Fruit fly (Drosophila melanogaster) whole organism, embryonic: ENCODE results near the gene Cog3.

ENCODE experiments used
- Asciz ChIP-seq: fragments of 200-800 bp; sonication (Bioruptor generic); optimal IDR thresholded peaks from 2 replicates; lab custom pipeline; 2017; ENCODE audit warnings: missing biosample characterization, mild to moderate bottlenecking, missing genetic modification characterization, missing genetic modification reagents
- Atf-2 ChIP-seq: fragments of 200-800 bp; sonication (Bioruptor generic); optimal IDR thresholded peaks from 2 replicates; lab custom pipeline; 2016; ENCODE audit warnings: missing biosample characterization, missing genetic modification characterization
- Bdp1 ChIP-seq: fragments of 200-800 bp; sonication (Bioruptor generic); optimal IDR thresholded peaks from 3 replicates; lab custom pipeline; 2016; ENCODE audit warnings: missing biosample characterization, missing genetic modification characterization
- CG10274 ChIP-seq: fragments of 200-800 bp; sonication (Bioruptor generic); optimal IDR thresholded peaks from 3 replicates; lab custom pipeline; 2017; ENCODE audit warnings: missing biosample characterization, mild to moderate bottlenecking, missing genetic modification characterization
- CG11695 ChIP-seq: fragments of 200-800 bp; sonication (Bioruptor generic); IDR thresholded peaks from 3 replicates; pipeline ENCODE4 v1.3.6; 2022; ENCODE audit warnings: missing biosample characterization, missing genetic modification characterization
- CG12659 ChIP-seq: fragments of 200-800 bp; sonication (Bioruptor generic); optimal IDR thresholded peaks from 3 replicates; lab custom pipeline; 2017; ENCODE audit warnings: mild to moderate bottlenecking, missing biosample characterization, missing genetic modification reagents, missing genetic modification characterization
- CG13296 ChIP-seq: fragments of 200-800 bp; sonication (Bioruptor generic); optimal IDR thresholded peaks from 3 replicates; lab custom pipeline; 2018; ENCODE audit warnings: missing biosample characterization, mild to moderate bottlenecking, missing genetic modification characterization
- CG14965 ChIP-seq: fragments of 200-800 bp; sonication (Bioruptor generic); optimal IDR thresholded peaks from 2 replicates; lab custom pipeline; 2016; ENCODE audit warnings: missing biosample characterization, missing genetic modification characterization, borderline replicate concordance
- CG15514 ChIP-seq: fragments of 200-800 bp; sonication (Bioruptor generic); optimal IDR thresholded peaks from 3 replicates; lab custom pipeline; 2017; ENCODE audit warnings: missing biosample characterization, missing genetic modification characterization, mild to moderate bottlenecking, moderate library complexity, missing genetic modification reagents
- CG15601 ChIP-seq: fragments of 200-800 bp; sonication (Bioruptor generic); optimal IDR thresholded peaks from 3 replicates; lab custom pipeline; 2019; ENCODE audit warnings: missing biosample characterization, mild to moderate bottlenecking, missing genetic modification characterization, moderate library complexity
- CG1602 ChIP-seq: fragments of 200-800 bp; sonication (Bioruptor generic); optimal IDR thresholded peaks from 3 replicates; lab custom pipeline; 2016; ENCODE audit warnings: missing biosample characterization, missing genetic modification characterization
- CG16813 ChIP-seq: fragments of 200-800 bp; sonication (Bioruptor generic); IDR thresholded peaks from 3 replicates; pipeline ENCODE4 v1.3.6; 2022; ENCODE audit warnings: missing biosample characterization, missing genetic modification characterization; ENCODE audit not compliant: partially characterized antibody
- CG31224 ChIP-seq: fragments of 200-800 bp; sonication (Bioruptor generic); IDR thresholded peaks from 2 replicates; pipeline ENCODE4 v1.3.6; 2022; ENCODE audit warnings: missing biosample characterization, missing genetic modification characterization
- CG31388 ChIP-seq: fragments of 200-800 bp; sonication (Bioruptor generic); optimal IDR thresholded peaks from 2 replicates; lab custom pipeline; 2016; ENCODE audit warnings: missing biosample characterization, missing genetic modification characterization
- CG32772 ChIP-seq: fragments of 200-800 bp; sonication (Bioruptor generic); IDR thresholded peaks from 2 replicates; pipeline ENCODE4 v1.3.6; 2022; ENCODE audit warnings: missing biosample characterization, missing genetic modification characterization
- CG6272 ChIP-seq: fragments of 200-800 bp; sonication (Bioruptor generic); IDR thresholded peaks from 2 replicates; pipeline ENCODE4 v1.3.6; 2022; ENCODE audit warnings: missing biosample characterization, missing genetic modification characterization
- CG7357 ChIP-seq: fragments of 200-800 bp; sonication (Bioruptor generic); IDR thresholded peaks from 3 replicates; pipeline ENCODE4 v1.3.6; 2022; ENCODE audit warnings: missing biosample characterization, missing genetic modification characterization
- CG7556 ChIP-seq: fragments of 200-800 bp; sonication (Bioruptor generic); optimal IDR thresholded peaks from 2 replicates; lab custom pipeline; 2017; ENCODE audit warnings: missing biosample characterization, mild to moderate bottlenecking, missing genetic modification characterization
- Camta ChIP-seq: fragments of 200-800 bp; sonication (Bioruptor generic); optimal IDR thresholded peaks from 2 replicates; lab custom pipeline; 2016; ENCODE audit warnings: missing biosample characterization, missing genetic modification characterization
- Dip2 ChIP-seq: fragments of 200-800 bp; sonication (Bioruptor generic); IDR thresholded peaks from 2 replicates; pipeline ENCODE4 v1.3.6; 2022; ENCODE audit warnings: missing biosample characterization, missing genetic modification characterization
- Dip3 ChIP-seq: fragments of 200-800 bp; sonication (Bioruptor generic); optimal IDR thresholded peaks from 3 replicates; lab custom pipeline; 2016; ENCODE audit warnings: missing biosample characterization, missing genetic modification characterization
- Dref ChIP-seq: fragments of 200-800 bp; sonication (Bioruptor generic); IDR thresholded peaks from 2 replicates; pipeline ENCODE4 v1.3.6; 2022; ENCODE audit warnings: missing biosample characterization, missing genetic modification characterization
- H15 ChIP-seq: fragments of 200-800 bp; sonication (Bioruptor generic); IDR thresholded peaks from 3 replicates; pipeline ENCODE4 v1.3.6; 2022; ENCODE audit warnings: missing biosample characterization, missing genetic modification characterization
- HLHmδ ChIP-seq: fragments of 200-800 bp; sonication (Bioruptor generic); optimal IDR thresholded peaks from 2 replicates; lab custom pipeline; 2018; ENCODE audit warnings: missing biosample characterization, mild to moderate bottlenecking, missing genetic modification characterization, moderate library complexity
- Hmx ChIP-seq: fragments of 200-800 bp; sonication (Bioruptor generic); optimal IDR thresholded peaks from 2 replicates; lab custom pipeline; 2016; ENCODE audit warnings: missing biosample characterization, missing genetic modification characterization
- Hr51 ChIP-seq, 2 experiments: fragments of 200-800 bp; sonication (Bioruptor generic); optimal IDR thresholded peaks; 2 replicates in 1 of 2; 3 replicates in 1 of 2; lab custom pipeline; 2016 to 2018; ENCODE audit warnings: missing biosample characterization in 2 of 2, missing genetic modification characterization in 2 of 2, mild to moderate bottlenecking in 1 of 2, moderate library complexity in 1 of 2
- NC2α ChIP-seq: fragments of 200-800 bp; sonication (Bioruptor generic); optimal IDR thresholded peaks from 2 replicates; lab custom pipeline; 2016; ENCODE audit warnings: missing biosample characterization, missing genetic modification characterization
- Nf-YB ChIP-seq: fragments of 200-800 bp; sonication (Bioruptor generic); optimal IDR thresholded peaks from 3 replicates; lab custom pipeline; 2019; ENCODE audit warnings: missing biosample characterization, mild to moderate bottlenecking, missing genetic modification characterization, moderate library complexity
- Optix ChIP-seq: fragments of 200-800 bp; sonication (Bioruptor generic); IDR thresholded peaks from 3 replicates; pipeline ENCODE4 v1.3.6; 2022; ENCODE audit warnings: missing biosample characterization, missing genetic modification characterization
- Poxn ChIP-seq: fragments of 200-800 bp; sonication (Bioruptor generic); IDR thresholded peaks from 2 replicates; pipeline ENCODE4 v1.3.6; 2022; ENCODE audit warnings: missing biosample characterization, missing genetic modification characterization
- Sry-δ ChIP-seq: fragments of 200-800 bp; sonication (Bioruptor generic); optimal IDR thresholded peaks from 2 replicates; lab custom pipeline; 2016; ENCODE audit warnings: missing biosample characterization, missing genetic modification characterization
- ab ChIP-seq: fragments of 200-800 bp; sonication (Bioruptor generic); optimal IDR thresholded peaks from 2 replicates; lab custom pipeline; 2016; ENCODE audit warnings: missing biosample characterization, missing genetic modification characterization
- al ChIP-seq: fragments of 200-800 bp; sonication (Bioruptor generic); IDR thresholded peaks from 2 replicates; pipeline ENCODE4 v1.3.6; 2022; ENCODE audit warnings: missing biosample characterization, missing genetic modification characterization
- az2 ChIP-seq: fragments of 200-800 bp; sonication (Bioruptor generic); optimal IDR thresholded peaks from 3 replicates; lab custom pipeline; 2016; ENCODE audit warnings: missing biosample characterization, missing genetic modification characterization
- br ChIP-seq: fragments of >200 bp; optimal IDR thresholded peaks from 2 replicates; lab custom pipeline; 2017
- ci ChIP-seq: fragments of 200-800 bp; sonication (Bioruptor generic); IDR thresholded peaks from 3 replicates; pipeline ENCODE4 v1.3.6; 2022; ENCODE audit warnings: missing biosample characterization, missing genetic modification characterization
- da ChIP-seq: fragments of 200-800 bp; sonication (Bioruptor generic); optimal IDR thresholded peaks from 2 replicates; lab custom pipeline; 2016; ENCODE audit warnings: missing biosample characterization, missing genetic modification characterization
- fd102C ChIP-seq: fragments of 200-800 bp; sonication (Bioruptor generic); optimal IDR thresholded peaks from 2 replicates; lab custom pipeline; 2018; ENCODE audit warnings: missing biosample characterization, mild to moderate bottlenecking, missing genetic modification characterization, moderate library complexity
- gfzf ChIP-seq: fragments of 200-800 bp; sonication (Bioruptor generic); optimal IDR thresholded peaks from 2 replicates; lab custom pipeline; 2016; ENCODE audit warnings: missing biosample characterization, mild to moderate bottlenecking, missing genetic modification characterization, moderate library complexity
- gro ChIP-seq: fragments of 200-800 bp; sonication (Bioruptor generic); optimal IDR thresholded peaks from 2 replicates; lab custom pipeline; 2016; ENCODE audit warnings: missing biosample characterization, missing genetic modification characterization
- her ChIP-seq: fragments of 200-800 bp; sonication (Bioruptor generic); optimal IDR thresholded peaks from 2 replicates; lab custom pipeline; 2016; ENCODE audit warnings: missing biosample characterization, missing genetic modification characterization
- hkb ChIP-seq, 2 experiments: fragments of 200-800 bp in 1 of 2; fragments of >200 bp in 1 of 2; sonication (Bioruptor generic) in 1 of 2; IDR thresholded peaks in 1 of 2; optimal IDR thresholded peaks in 1 of 2; 2 replicates each; pipeline versions ENCODE4 v1.3.6 to Lab custom; 2017 to 2022; ENCODE audit warnings: missing biosample characterization in 1 of 2, missing genetic modification characterization in 1 of 2
- mld ChIP-seq: fragments of 200-800 bp; sonication (Bioruptor generic); IDR thresholded peaks from 3 replicates; pipeline ENCODE4 v1.3.6; 2022; ENCODE audit warnings: missing biosample characterization, missing genetic modification characterization; ENCODE audit not compliant: partially characterized antibody
- nerfin-1 ChIP-seq: fragments of 200-800 bp; sonication (Bioruptor generic); optimal IDR thresholded peaks from 3 replicates; lab custom pipeline; 2019; ENCODE audit warnings: missing biosample characterization, mild to moderate bottlenecking, missing genetic modification characterization, moderate library complexity
- run ChIP-seq: fragments of 200-800 bp; sonication (Bioruptor generic); optimal IDR thresholded peaks from 3 replicates; lab custom pipeline; 2018; ENCODE audit warnings: missing biosample characterization, mild to moderate bottlenecking, missing genetic modification characterization
- salm ChIP-seq: fragments of 200-800 bp; sonication (Bioruptor generic); optimal IDR thresholded peaks from 2 replicates; lab custom pipeline; 2018; ENCODE audit warnings: missing biosample characterization, mild to moderate bottlenecking, missing genetic modification characterization
- sc ChIP-seq, 3 experiments: fragments of >200 bp in 2 of 3; fragments of 200-800 bp in 1 of 3; sonication (Bioruptor generic) in 1 of 3; optimal IDR thresholded peaks; 2 replicates in 2 of 3; 3 replicates in 1 of 3; lab custom pipeline; 2017; ENCODE audit warnings: mild to moderate bottlenecking in 1 of 3, missing biosample characterization in 1 of 3, missing genetic modification characterization in 1 of 3, missing genetic modification reagents in 1 of 3
- sr ChIP-seq: fragments of 200-800 bp; sonication (Bioruptor generic); IDR thresholded peaks from 3 replicates; pipeline ENCODE4 v1.3.6; 2022; ENCODE audit warnings: missing biosample characterization, missing genetic modification characterization
- stc ChIP-seq: fragments of 200-800 bp; sonication (Bioruptor generic); IDR thresholded peaks from 2 replicates; pipeline ENCODE4 v1.3.6; 2022; ENCODE audit warnings: missing biosample characterization, missing genetic modification characterization
- zf30C ChIP-seq: fragments of 200-800 bp; sonication (Bioruptor generic); optimal IDR thresholded peaks from 3 replicates; lab custom pipeline; 2018; ENCODE audit warnings: missing biosample characterization, mild to moderate bottlenecking, missing genetic modification characterization

Gene Cog3

DNA sequence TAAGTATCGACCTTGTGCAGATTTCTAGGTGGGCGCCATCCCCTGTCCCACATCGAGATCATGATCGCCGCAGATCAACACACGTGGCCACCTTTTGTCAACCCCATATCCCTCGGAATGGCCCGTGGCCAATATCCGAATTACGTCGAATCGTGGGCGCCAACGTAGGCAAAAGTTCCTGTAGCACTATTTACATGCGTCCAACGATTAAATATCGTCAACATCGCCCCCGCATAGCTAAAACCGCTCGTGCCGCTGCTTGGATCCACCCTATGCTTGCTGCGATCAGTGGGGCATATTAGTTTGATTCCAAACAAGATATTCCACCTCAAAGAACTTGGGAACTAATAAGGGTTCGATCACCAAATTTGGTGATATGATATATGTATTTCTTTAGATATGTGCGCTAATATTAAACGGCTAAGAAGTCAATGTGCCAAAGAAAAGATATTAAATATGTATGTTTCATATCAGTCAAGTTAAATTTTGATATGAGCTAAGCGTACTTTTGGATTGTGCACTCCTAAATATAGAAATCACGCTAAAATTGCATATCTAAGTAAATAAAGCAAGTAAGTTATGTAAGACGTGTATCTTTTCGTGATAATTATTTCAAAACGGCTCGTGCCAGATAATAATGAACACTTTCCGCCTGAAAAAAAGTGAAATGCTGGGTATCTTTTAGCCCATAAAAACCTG lies 20.3 kb upstream of the Cog3 start (continued):
- TF ChIP-seq CG10274 (GFP tag; lab: Kevin White, UChicago) (no peak), CG14965 (GFP tag; lab: Kevin White, UChicago) (no peak), Hmx (GFP tag; lab: Kevin White, UChicago) (peak; percentile 23), CG1602 (GFP tag; lab: Kevin White, UChicago) (peak; percentile 1), gro (GFP tag; lab: Kevin White, UChicago) (peak; percentile 1), fd102C (GFP tag; lab: Kevin White, UChicago) (no peak), az2 (GFP tag; lab: Kevin White, UChicago) (peak; percentile 44), Nf-YB (GFP tag; lab: Kevin White, UChicago) (no peak), CG7357 (GFP tag; lab: Robert Waterston, UW) (no peak), gfzf (GFP tag; lab: Kevin White, UChicago) (no peak), hkb (optimal IDR thresholded peaks at IDR 0.05; lab: Kevin White, UChicago) (no peak), hkb (GFP tag; IDR thresholded peaks at IDR 0.05; lab: Robert Waterston, UW) (no peak), salm (tag; lab: Kevin White, UChicago) (no peak), CG31388 (GFP tag; lab: Kevin White, UChicago) (no peak), CG7556 (GFP tag; lab: Kevin White, UChicago) (peak; percentile 60), br (lab: Kevin White, UChicago) (no peak), CG32772 (GFP tag; lab: Robert Waterston, UW) (no peak), zf30C (GFP tag; lab: Kevin White, UChicago) (no peak), H15 (GFP tag; lab: Robert Waterston, UW) (no peak), CG13296 (GFP tag; lab: Kevin White, UChicago) (no peak), Poxn (GFP tag; lab: Robert Waterston, UW) (no peak), NC2α (peak; percentile 7), CG11695 (GFP tag; lab: Robert Waterston, UW) (no peak), Dref (GFP tag; lab: Robert Waterston, UW) (no peak), Dip3 (GFP tag; lab: Kevin White, UChicago) (peak; percentile 30), CG16813 (GFP tag; lab: Robert Waterston, UW) (no peak), HLHmδ (GFP tag; lab: Kevin White, UChicago) (no peak), Dip2 (GFP tag; lab: Robert Waterston, UW) (no peak), Camta (GFP tag; lab: Kevin White, UChicago) (no peak), CG31224 (no peak), sc (optimal IDR thresholded peaks at IDR 0.05; lab: Kevin White, UChicago) (no peak), sc (GFP tag; optimal IDR thresholded peaks at IDR 0.05; lab: Kevin White, UChicago) (no peak), her (GFP tag; lab: Kevin White, UChicago) (peak; percentile 5), nerfin-1 (tag; lab: Kevin White, UChicago) (no peak), Asciz (GFP tag; lab: Kevin White, UChicago) (no peak), run (tag; lab: Kevin White, UChicago) (no peak), sr (peak; percentile 95), stc (GFP tag; lab: Robert Waterston, UW) (no peak), Bdp1 (GFP tag; lab: Kevin White, UChicago) (no peak), Sry-δ (no peak), CG15514 (GFP tag; lab: Kevin White, UChicago) (no peak), da (GFP tag; lab: Kevin White, UChicago) (no peak), CG15601 (no peak), Atf-2 (GFP tag; lab: Kevin White, UChicago) (peak; percentile 28), Optix (no peak), CG6272 (GFP tag; lab: Robert Waterston, UW) (no peak), ab (GFP tag; lab: Kevin White, UChicago) (no peak), al (no peak; the same call in none of the 2 replicates), Hr51 (GFP tag; optimal IDR thresholded peaks at IDR 0.05; lab: Kevin White, UChicago) (peak in 1 of 2 experiments; percentile 38), CG12659 (GFP tag; lab: Kevin White, UChicago) (peak; percentile 45), mld (no peak), ci (GFP tag; lab: Robert Waterston, UW) (no peak)
